Worm (Caenorhabditis elegans) whole organism, midembryonic: ENCODE results near the gene str-118.

Experiments
- T22C8.4 ChIP-seq: fragments of 200-800 bp; sonication (Bioruptor generic); IDR thresholded peaks from 2 replicates; pipeline ENCODE4 v1.3.6; 2022; ENCODE audit warnings: missing genetic modification characterization, missing compliant biosample characterization
- flt-1 ChIP-seq: fragments of 200-800 bp; sonication (Bioruptor generic); IDR thresholded peaks from 2 replicates; pipeline ENCODE4 v1.3.6; 2022; ENCODE audit warnings: missing genetic modification characterization, missing compliant biosample characterization
- klf-2 ChIP-seq: fragments of 200-800 bp; sonication (Bioruptor generic); conservative IDR thresholded peaks from 2 replicates; pipeline ENCODE4 v1.3.6; 2022; ENCODE audit warnings: missing genetic modification reagents, missing genetic modification characterization, missing compliant biosample characterization
- med-1 ChIP-seq: sonication (generic microtip); optimal IDR thresholded peaks from 2 replicates; lab custom pipeline; 2017; ENCODE audit warnings: missing genetic modification characterization, mild to moderate bottlenecking, missing compliant biosample characterization, antibody characterized with exemption, missing genetic modification reagents; ENCODE audit not compliant: insufficient read depth
- ref-1 ChIP-seq: fragments of 200-800 bp; sonication (Bioruptor generic); conservative IDR thresholded peaks from 2 replicates; pipeline ENCODE4 v1.3.6; 2022; ENCODE audit warnings: missing genetic modification reagents, missing genetic modification characterization, missing compliant biosample characterization
- tab-1 ChIP-seq: fragments of 200-800 bp; sonication (Bioruptor generic); IDR thresholded peaks from 2 replicates; pipeline ENCODE4 v1.3.6; 2022; ENCODE audit warnings: missing genetic modification characterization, missing compliant biosample characterization
- ztf-23 ChIP-seq: fragments of 200-800 bp; sonication (Bioruptor generic); IDR thresholded peaks from 2 replicates; pipeline ENCODE4 v1.3.6; 2022; ENCODE audit warnings: missing genetic modification reagents, missing genetic modification characterization, missing compliant biosample characterization
- ztf-29 ChIP-seq: fragments of 200-800 bp; sonication (Bioruptor generic); IDR thresholded peaks from 2 replicates; pipeline ENCODE4 v1.3.6; 2022; ENCODE audit warnings: missing genetic modification reagents, missing genetic modification characterization, missing compliant biosample characterization

- no peak for TF ChIP-seq med-1 (GFP tag; lab: Kevin White, UChicago)
- TF ChIP-seq flt-1: no peak
- no peak for TF ChIP-seq ref-1 (GFP tag; lab: Robert Waterston, UW)
- TF ChIP-seq klf-2 (GFP tag; lab: Robert Waterston, UW): no peak
- no peak for TF ChIP-seq ztf-23
- no peak for TF ChIP-seq ztf-29
- no peak for TF ChIP-seq T22C8.4 (GFP tag; lab: Robert Waterston, UW)
- TF ChIP-seq tab-1 (GFP tag; lab: Robert Waterston, UW): no peak
Measured at ce11 chrV:10018291-10018690, 33.7 kb upstream of the str-118 start.
